Worm (Caenorhabditis elegans): ENCODE measurements around the gene rep-1.
A peak's percentile ranks its signal among the peaks of the same experiment; 100 is the strongest.

ce11 chrIII:1618915-1619314 lies 48.8 kb downstream of the rep-1 start, which contains the start of gene Y22D7AL.10:
- TF ChIP-seq ets-4 (tag; optimal IDR thresholded peaks at IDR 0.05) (peak; percentile 49), fkh-10 (GFP tag; optimal IDR thresholded peaks at IDR 0.05) (peak; percentile 55), eyg-1 (tag; optimal IDR thresholded peaks at IDR 0.05) (peak; percentile 83), tbx-2 (tag; optimal IDR thresholded peaks at IDR 0.05) (peak; percentile 97)

Data from whole organism, late embryonic.